Fruit fly (Drosophila melanogaster) S2 (cell line): ENCODE results near the gene CG46026.

Experiments used
- CG8478 ChIP-seq: fragments of >200 bp; optimal IDR thresholded peaks from 2 replicates; lab custom pipeline; 2018
- CTCF ChIP-seq, 2 experiments: fragments of >200 bp; optimal IDR thresholded peaks; 2 replicates each; lab custom pipeline; 2018

- TF ChIP-seq CG8478 (no peak), CTCF (optimal IDR thresholded peaks at IDR 0.05; lab: Kevin White, UChicago) (no peak)
These were observed 35.0 kb downstream of the CG46026 start, which contains the start of gene CG17917 for dm6 chr3R:6341668-6342067.
